Worm (Caenorhabditis elegans) whole organism, L4 larva: Measurements from ENCODE around the gene Y39G8C.2.

Source experiments
- F44E2.7 ChIP-seq: fragments of 200-800 bp; sonication (Bioruptor generic); IDR thresholded peaks from 2 replicates; pipeline ENCODE4 v2.1.2; 2022; ENCODE audit warnings: missing genetic modification characterization, missing compliant biosample characterization
- ceh-82 ChIP-seq: sonication (generic microtip); optimal IDR thresholded peaks from 2 replicates; lab custom pipeline; 2017; ENCODE audit warnings: missing biosample characterization, missing genetic modification characterization
- egl-27 ChIP-seq: sonication (generic microtip); optimal IDR thresholded peaks from 3 replicates; lab custom pipeline; 2017; ENCODE audit warnings: missing biosample characterization, missing genetic modification reagents, missing genetic modification characterization
- fkh-10 ChIP-seq: fragments of 150-350 bp; optimal IDR thresholded peaks from 2 replicates; lab custom pipeline; 2014; ENCODE audit warnings: missing biosample characterization, missing genetic modification reagents, missing genetic modification characterization
- hmg-1.1 ChIP-seq: fragments of 200-800 bp; sonication (Bioruptor generic); IDR thresholded peaks from 2 replicates; pipeline ENCODE4 v1.3.6; 2022; ENCODE audit warnings: missing genetic modification reagents, missing genetic modification characterization, missing compliant biosample characterization
- lin-13 ChIP-seq: fragments of 150-350 bp; optimal IDR thresholded peaks from 2 replicates; lab custom pipeline; 2014; ENCODE audit warnings: missing biosample characterization, missing genetic modification reagents, missing genetic modification characterization
- lin-29 ChIP-seq: fragments of 200-800 bp; sonication (Bioruptor generic); IDR thresholded peaks from 2 replicates; pipeline ENCODE4 v1.3.6; 2022; ENCODE audit warnings: missing genetic modification reagents, missing genetic modification characterization, missing compliant biosample characterization
- lsy-2 ChIP-seq, 2 experiments: fragments of 150-350 bp in 1 of 2; sonication (generic microtip) in 1 of 2; optimal IDR thresholded peaks; 2 replicates each; lab custom pipeline; 2014 to 2017; ENCODE audit warnings: missing biosample characterization in 2 of 2, missing genetic modification characterization in 2 of 2
- madf-9 ChIP-seq: fragments of 200-800 bp; sonication (Bioruptor generic); conservative IDR thresholded peaks from 2 replicates; pipeline ENCODE4 v1.3.6; 2022; ENCODE audit warnings: missing genetic modification reagents, missing genetic modification characterization, missing compliant biosample characterization
- pha-4 ChIP-seq, 2 experiments: fragments of 150-350 bp in 1 of 2; fragments of 200-800 bp in 1 of 2; sonication (Bioruptor generic) in 1 of 2; IDR thresholded peaks in 1 of 2; optimal IDR thresholded peaks in 1 of 2; 2 replicates each; pipeline versions ENCODE4 v1.3.6 to Lab custom; 2014 to 2022; ENCODE audit warnings: missing genetic modification characterization in 2 of 2, missing genetic modification reagents in 2 of 2, missing biosample characterization in 1 of 2, missing compliant biosample characterization in 1 of 2

DNA sequence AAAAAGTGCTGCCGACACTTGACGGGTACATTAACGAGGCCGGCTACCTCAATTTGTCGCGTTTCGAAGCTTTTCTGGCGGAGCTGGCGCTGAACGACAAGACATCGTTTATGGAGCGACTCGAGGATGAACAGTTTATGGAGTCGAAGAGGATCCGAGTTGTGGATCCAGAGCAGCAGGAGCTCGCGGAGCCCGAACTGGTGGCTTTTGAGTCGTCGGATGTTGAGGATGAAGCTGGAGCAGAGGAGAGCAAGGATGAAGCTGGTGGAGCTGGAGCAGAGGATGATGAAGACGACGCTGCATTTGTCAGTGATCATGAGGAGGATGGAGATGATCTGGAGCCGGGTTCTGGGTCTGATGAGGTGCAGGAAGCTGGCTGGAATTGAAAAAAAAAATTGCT is 22.6 kb downstream of the Y39G8C.2 start:
- TF ChIP-seq fkh-10 (GFP tag; lab: Kevin White, UChicago) (no peak), lin-13 (GFP tag; lab: Kevin White, UChicago) (no peak), madf-9 (GFP tag; lab: Robert Waterston, UW) (no peak), hmg-1.1 (no peak), F44E2.7 (no peak), lin-29 (GFP tag; lab: Robert Waterston, UW) (no peak), ceh-82 (tag; lab: Kevin White, UChicago) (no peak), egl-27 (no peak), lsy-2 (tag; optimal IDR thresholded peaks at IDR 0.05; lab: Kevin White, UChicago) (no peak), pha-4 (GFP tag; IDR thresholded peaks at IDR 0.05; lab: Robert Waterston, UW) (no peak), pha-4 (tag; optimal IDR thresholded peaks at IDR 0.05; lab: Kevin White, UChicago) (no peak)
